Worm (Caenorhabditis elegans): ENCODE results near the gene gst-42.

ce11 chrX:11716463-11716960 lies 11.2 kb downstream of the gst-42 start, which contains the start of gene C44C10.9:
- TF ChIP-seq nfya-1 (tag; optimal IDR thresholded peaks at IDR 0.05; ENCODE audit: borderline replicate concordance, insufficient read depth) (no peak), F55B11.4 (tag; optimal IDR thresholded peaks at IDR 0.05; ENCODE audit: borderline replicate concordance, insufficient read depth) (no peak), ceh-91 (GFP tag; IDR thresholded peaks at IDR 0.05) (no peak), dpl-1 (GFP tag; optimal IDR thresholded peaks at IDR 0.05) (no peak), Y67H2A.10 (GFP tag; conservative IDR thresholded peaks at IDR 0.05) (no peak), somi-1 (GFP tag; optimal IDR thresholded peaks at IDR 0.05) (no peak), ztf-25 (GFP tag; IDR thresholded peaks at IDR 0.05) (no peak), snpc-4 (GFP tag; optimal IDR thresholded peaks at IDR 0.05) (no peak), snpc-4 (tag; optimal IDR thresholded peaks at IDR 0.05) (no peak), unc-130 (GFP tag; optimal IDR thresholded peaks at IDR 0.05) (no peak), mes-4 (tag; optimal IDR thresholded peaks at IDR 0.05) (no peak), lsy-27 (tag; optimal IDR thresholded peaks at IDR 0.05; ENCODE audit: borderline replicate concordance, insufficient read depth) (no peak), ztf-26 (tag; optimal IDR thresholded peaks at IDR 0.05) (no peak)

Data from whole organism, young adult.